Fruit fly (Drosophila melanogaster) whole organism, embryonic: Measurements from ENCODE around the gene CG15814.
A peak's percentile ranks its signal among the peaks of the same experiment; 100 is the strongest.

Experiments used
- CG10565 ChIP-seq: fragments of 200-800 bp; sonication (Bioruptor generic); optimal IDR thresholded peaks from 3 replicates; lab custom pipeline; 2016; ENCODE audit warnings: missing biosample characterization, mild to moderate bottlenecking, missing genetic modification characterization
- CG10979 ChIP-seq: fragments of 200-800 bp; sonication (Bioruptor generic); optimal IDR thresholded peaks from 2 replicates; lab custom pipeline; 2018; ENCODE audit warnings: missing biosample characterization, mild to moderate bottlenecking, missing genetic modification characterization, moderate library complexity
- CG11247 ChIP-seq: fragments of 200-800 bp; sonication (Bioruptor generic); IDR thresholded peaks from 2 replicates; pipeline ENCODE4 v1.3.6; 2022; ENCODE audit warnings: missing biosample characterization, missing genetic modification characterization
- CG12104 ChIP-seq: fragments of 200-800 bp; sonication (Bioruptor generic); optimal IDR thresholded peaks from 3 replicates; lab custom pipeline; 2016; ENCODE audit warnings: missing biosample characterization, missing genetic modification characterization
- CG12659 ChIP-seq: fragments of 200-800 bp; sonication (Bioruptor generic); optimal IDR thresholded peaks from 3 replicates; lab custom pipeline; 2017; ENCODE audit warnings: mild to moderate bottlenecking, missing biosample characterization, missing genetic modification reagents, missing genetic modification characterization
- CG13123 ChIP-seq: fragments of 200-800 bp; sonication (Bioruptor generic); optimal IDR thresholded peaks from 2 replicates; lab custom pipeline; 2016; ENCODE audit warnings: missing biosample characterization, missing genetic modification characterization
- CG15269 ChIP-seq: fragments of 200-800 bp; sonication (Bioruptor generic); optimal IDR thresholded peaks from 2 replicates; lab custom pipeline; 2018; ENCODE audit warnings: missing biosample characterization, mild to moderate bottlenecking, missing genetic modification characterization, moderate library complexity
- CG17359 ChIP-seq: fragments of 200-800 bp; sonication (Bioruptor generic); optimal IDR thresholded peaks from 3 replicates; lab custom pipeline; 2018; ENCODE audit warnings: missing biosample characterization, mild to moderate bottlenecking, missing genetic modification characterization, moderate library complexity
- CG18599 ChIP-seq: fragments of 200-800 bp; sonication (Bioruptor generic); optimal IDR thresholded peaks from 3 replicates; lab custom pipeline; 2017; ENCODE audit warnings: missing biosample characterization, missing genetic modification characterization, mild to moderate bottlenecking, moderate library complexity, missing genetic modification reagents
- CG18764 ChIP-seq: fragments of 200-800 bp; sonication (Bioruptor generic); optimal IDR thresholded peaks from 3 replicates; lab custom pipeline; 2016; ENCODE audit warnings: missing biosample characterization, missing genetic modification characterization
- CG2202 ChIP-seq: fragments of 200-800 bp; sonication (Bioruptor generic); optimal IDR thresholded peaks from 2 replicates; lab custom pipeline; 2018; ENCODE audit warnings: missing biosample characterization, mild to moderate bottlenecking, missing genetic modification characterization
- CG32532 ChIP-seq: fragments of 200-800 bp; sonication (Bioruptor generic); IDR thresholded peaks from 2 replicates; pipeline ENCODE4 v1.3.6; 2022; ENCODE audit warnings: missing biosample characterization, missing genetic modification characterization
- CG4424 ChIP-seq: fragments of 200-800 bp; sonication (Bioruptor generic); optimal IDR thresholded peaks from 3 replicates; lab custom pipeline; 2016; ENCODE audit warnings: missing biosample characterization, missing genetic modification characterization
- CG4820 ChIP-seq: fragments of 200-800 bp; sonication (Bioruptor generic); optimal IDR thresholded peaks from 3 replicates; lab custom pipeline; 2016; ENCODE audit warnings: missing biosample characterization, missing genetic modification characterization
- CG6272 ChIP-seq: fragments of 200-800 bp; sonication (Bioruptor generic); IDR thresholded peaks from 2 replicates; pipeline ENCODE4 v1.3.6; 2022; ENCODE audit warnings: missing biosample characterization, missing genetic modification characterization
- CG6654 ChIP-seq: fragments of 200-800 bp; sonication (Bioruptor generic); optimal IDR thresholded peaks from 2 replicates; lab custom pipeline; 2017; ENCODE audit warnings: missing biosample characterization, mild to moderate bottlenecking, missing genetic modification characterization
- CG8765 ChIP-seq: fragments of 200-800 bp; sonication (Bioruptor generic); IDR thresholded peaks from 2 replicates; pipeline ENCODE4 v1.3.6; 2022; ENCODE audit warnings: missing biosample characterization, missing genetic modification characterization
- CG9215 ChIP-seq: fragments of 200-800 bp; sonication (Bioruptor generic); IDR thresholded peaks from 2 replicates; pipeline ENCODE4 v1.3.6; 2022; ENCODE audit warnings: missing biosample characterization, missing genetic modification characterization
- CG9797 ChIP-seq: fragments of 200-800 bp; sonication (Bioruptor generic); optimal IDR thresholded peaks from 3 replicates; lab custom pipeline; 2018; ENCODE audit warnings: missing biosample characterization, mild to moderate bottlenecking, missing genetic modification characterization
- CHES-1-like ChIP-seq: fragments of 200-800 bp; sonication (Bioruptor generic); optimal IDR thresholded peaks from 2 replicates; lab custom pipeline; 2016; ENCODE audit warnings: missing biosample characterization, missing genetic modification characterization
- H15 ChIP-seq: fragments of 200-800 bp; sonication (Bioruptor generic); IDR thresholded peaks from 3 replicates; pipeline ENCODE4 v1.3.6; 2022; ENCODE audit warnings: missing biosample characterization, missing genetic modification characterization
- MBD-R2 ChIP-seq: fragments of 200-800 bp; sonication (Bioruptor generic); IDR thresholded peaks from 2 replicates; pipeline ENCODE4 v1.3.6; 2022; ENCODE audit warnings: missing biosample characterization, missing genetic modification characterization
- MTF-1 ChIP-seq: fragments of 200-800 bp; sonication (Bioruptor generic); optimal IDR thresholded peaks from 2 replicates; lab custom pipeline; 2018; ENCODE audit warnings: missing biosample characterization, mild to moderate bottlenecking, missing genetic modification characterization, borderline replicate concordance
- Myb ChIP-seq: fragments of 200-800 bp; sonication (Bioruptor generic); optimal IDR thresholded peaks from 2 replicates; lab custom pipeline; 2016; ENCODE audit warnings: missing biosample characterization, missing genetic modification characterization
- NFAT ChIP-seq: fragments of 200-800 bp; sonication (Bioruptor generic); IDR thresholded peaks from 2 replicates; pipeline ENCODE4 v1.3.6; 2022; ENCODE audit warnings: missing biosample characterization, missing genetic modification characterization
- PHDP ChIP-seq: fragments of 200-800 bp; sonication (Bioruptor generic); optimal IDR thresholded peaks from 3 replicates; lab custom pipeline; 2018; ENCODE audit warnings: missing biosample characterization, mild to moderate bottlenecking, missing genetic modification characterization, moderate library complexity
- Pdp1 ChIP-seq, 2 experiments: fragments of 200-800 bp; sonication (Bioruptor generic); optimal IDR thresholded peaks; 3 replicates each; lab custom pipeline; 2016; ENCODE audit warnings: missing biosample characterization in 2 of 2, missing genetic modification characterization in 2 of 2, mild to moderate bottlenecking in 1 of 2, moderate library complexity in 1 of 2
- Rfx ChIP-seq: fragments of 200-800 bp; sonication (Bioruptor generic); IDR thresholded peaks from 2 replicates; pipeline ENCODE4 v1.3.6; 2022; ENCODE audit warnings: missing biosample characterization, missing genetic modification characterization
- Sox100B ChIP-seq: fragments of 200-800 bp; sonication (Bioruptor generic); optimal IDR thresholded peaks from 3 replicates; lab custom pipeline; 2018; ENCODE audit warnings: missing biosample characterization, mild to moderate bottlenecking, missing genetic modification characterization
- disco-r ChIP-seq: fragments of 200-800 bp; sonication (Bioruptor generic); optimal IDR thresholded peaks from 2 replicates; lab custom pipeline; 2016; ENCODE audit warnings: missing biosample characterization, missing genetic modification characterization
- ftz-f1 ChIP-seq: fragments of 200-800 bp; sonication (Bioruptor generic); optimal IDR thresholded peaks from 2 replicates; lab custom pipeline; 2016; ENCODE audit warnings: missing biosample characterization, missing genetic modification characterization
- grau ChIP-seq: fragments of 200-800 bp; optimal IDR thresholded peaks from 3 replicates; lab custom pipeline; 2019; ENCODE audit warnings: missing biosample characterization, mild to moderate bottlenecking, missing genetic modification characterization, moderate library complexity
- gsb ChIP-seq: fragments of 200-800 bp; sonication (Bioruptor generic); IDR thresholded peaks from 2 replicates; pipeline ENCODE4 v1.3.6; 2022; ENCODE audit warnings: missing biosample characterization, missing genetic modification characterization
- knrl ChIP-seq: fragments of 200-800 bp; sonication (Bioruptor generic); IDR thresholded peaks from 3 replicates; pipeline ENCODE4 v1.3.6; 2022; ENCODE audit warnings: missing biosample characterization, missing genetic modification characterization; ENCODE audit not compliant: partially characterized antibody
- oc ChIP-seq: fragments of 200-800 bp; sonication (Bioruptor generic); optimal IDR thresholded peaks from 2 replicates; lab custom pipeline; 2018; ENCODE audit warnings: missing biosample characterization, mild to moderate bottlenecking, missing genetic modification characterization, moderate library complexity
- pnt ChIP-seq: fragments of 200-800 bp; sonication (Bioruptor generic); optimal IDR thresholded peaks from 3 replicates; lab custom pipeline; 2016; ENCODE audit warnings: missing biosample characterization, missing genetic modification characterization
- pzg ChIP-seq: fragments of 200-800 bp; sonication (Bioruptor generic); optimal IDR thresholded peaks from 3 replicates; lab custom pipeline; 2018; ENCODE audit warnings: missing biosample characterization, mild to moderate bottlenecking, missing genetic modification characterization, moderate library complexity
- repo ChIP-seq: fragments of 200-800 bp; sonication (Bioruptor generic); optimal IDR thresholded peaks from 2 replicates; lab custom pipeline; 2016; ENCODE audit warnings: missing biosample characterization, missing genetic modification characterization
- sima ChIP-seq: fragments of 200-800 bp; sonication (Bioruptor generic); optimal IDR thresholded peaks from 2 replicates; lab custom pipeline; 2016; ENCODE audit warnings: missing biosample characterization, missing genetic modification characterization
- sna ChIP-seq: fragments of 200-800 bp; sonication (Bioruptor generic); IDR thresholded peaks from 2 replicates; pipeline ENCODE4 v1.3.6; 2022; ENCODE audit warnings: missing biosample characterization, missing genetic modification characterization; ENCODE audit not compliant: partially characterized antibody
- tap ChIP-seq: fragments of 200-800 bp; optimal IDR thresholded peaks from 3 replicates; lab custom pipeline; 2019; ENCODE audit warnings: missing biosample characterization, mild to moderate bottlenecking, missing genetic modification characterization, moderate library complexity
- tna ChIP-seq: fragments of 200-800 bp; sonication (Bioruptor generic); IDR thresholded peaks from 2 replicates; pipeline ENCODE4 v1.3.6; 2022; ENCODE audit warnings: missing biosample characterization, missing genetic modification characterization; ENCODE audit not compliant: partially characterized antibody
- trem ChIP-seq: fragments of 200-800 bp; optimal IDR thresholded peaks from 3 replicates; lab custom pipeline; 2019; ENCODE audit warnings: missing biosample characterization, mild to moderate bottlenecking, missing genetic modification characterization, moderate library complexity
- unc-4 ChIP-seq: fragments of 200-800 bp; sonication (Bioruptor generic); IDR thresholded peaks from 2 replicates; pipeline ENCODE4 v1.3.6; 2022; ENCODE audit warnings: missing biosample characterization, missing genetic modification characterization; ENCODE audit not compliant: partially characterized antibody
- vnd ChIP-seq: fragments of 200-800 bp; sonication (Bioruptor generic); IDR thresholded peaks from 3 replicates; pipeline ENCODE4 v1.3.6; 2022; ENCODE audit warnings: missing biosample characterization, missing genetic modification characterization; ENCODE audit not compliant: partially characterized antibody
- wdn ChIP-seq: fragments of 200-800 bp; sonication (Bioruptor generic); IDR thresholded peaks from 2 replicates; pipeline ENCODE4 v1.3.6; 2022; ENCODE audit warnings: missing biosample characterization, missing genetic modification characterization
- zfh1 ChIP-seq: fragments of 200-800 bp; sonication (Bioruptor generic); IDR thresholded peaks from 3 replicates; pipeline ENCODE4 v1.3.6; 2022; ENCODE audit warnings: missing biosample characterization, missing genetic modification characterization
- zfh2 ChIP-seq: fragments of 200-800 bp; sonication (Bioruptor generic); optimal IDR thresholded peaks from 2 replicates; lab custom pipeline; 2016; ENCODE audit warnings: missing biosample characterization, missing genetic modification characterization

Gene CG15814

DNA sequence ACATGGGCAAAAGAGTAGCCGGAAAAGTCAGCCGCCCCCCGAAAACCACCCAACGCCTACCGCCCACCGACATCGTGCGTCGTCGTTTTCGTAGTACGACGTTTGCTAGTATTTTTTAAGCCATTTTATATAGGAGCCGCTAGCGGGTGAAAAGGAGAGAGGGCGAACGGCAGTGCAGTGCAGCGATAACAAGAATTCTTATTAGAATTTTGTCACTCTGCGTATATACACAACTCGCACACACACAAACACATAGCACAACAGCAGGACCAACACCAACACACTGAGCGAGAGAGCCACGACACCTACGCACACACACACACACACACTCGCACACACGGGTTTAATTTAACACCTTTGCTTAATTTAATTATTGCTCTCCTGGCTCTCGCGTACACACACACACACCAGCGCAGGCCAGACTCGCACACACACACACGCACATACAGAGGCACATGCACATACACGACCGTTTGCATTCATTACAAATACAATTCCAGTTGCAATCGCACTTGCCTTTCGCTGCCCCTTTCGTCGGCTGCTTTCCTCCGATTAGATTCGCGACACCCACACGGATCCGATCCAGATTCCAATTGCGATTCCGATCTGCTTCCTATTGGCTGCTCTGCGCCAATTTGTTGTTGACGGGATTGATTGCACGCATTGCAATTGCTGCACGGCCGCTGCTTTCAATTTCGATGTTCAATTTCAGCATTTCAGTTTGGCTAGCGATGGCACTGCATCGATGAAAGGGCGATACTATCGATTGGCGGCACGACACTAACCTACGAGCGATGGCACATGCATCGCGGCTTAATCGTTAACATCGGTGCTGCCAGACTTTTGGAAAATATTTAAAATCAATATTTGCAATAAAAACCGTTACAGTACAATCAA, 23.1 kb downstream of the CG15814 start, which contains the start of gene Socs16D (continued):
- TF ChIP-seq CG32532 (GFP tag; lab: Robert Waterston, UW), result peak; percentile 45; the same call in 1 of the 2 replicates
- no peak for TF ChIP-seq CG17359
- peak; percentile 51 for TF ChIP-seq zfh2
- TF ChIP-seq CG15269 (tag; lab: Kevin White, UChicago), result no peak
- TF ChIP-seq H15 (GFP tag; lab: Robert Waterston, UW), result no peak
- no peak for TF ChIP-seq ftz-f1 (GFP tag; lab: Kevin White, UChicago)
- peak; percentile 51 for TF ChIP-seq MBD-R2
- TF ChIP-seq Rfx (GFP tag; lab: Robert Waterston, UW), result peak; percentile 75
- TF ChIP-seq gsb (GFP tag; lab: Robert Waterston, UW), result no peak
- peak; percentile 74 for TF ChIP-seq CG6272
- peak; percentile 31 for TF ChIP-seq MTF-1 (GFP tag; lab: Kevin White, UChicago)
- peak; percentile 47 for TF ChIP-seq CHES-1-like
- TF ChIP-seq CG6654 (GFP tag; lab: Kevin White, UChicago), result no peak
- TF ChIP-seq tna, result peak; percentile 94
- no peak for TF ChIP-seq CG10979 (tag; lab: Kevin White, UChicago)
- TF ChIP-seq CG4820 (GFP tag; lab: Kevin White, UChicago), result no peak
- TF ChIP-seq CG2202 (tag; lab: Kevin White, UChicago), result no peak
- TF ChIP-seq CG4424 (GFP tag; lab: Kevin White, UChicago), result no peak
- TF ChIP-seq repo, result no peak
- peak; percentile 53 for TF ChIP-seq oc (tag; lab: Kevin White, UChicago)
- TF ChIP-seq CG18764, result no peak
- peak; percentile 17 for TF ChIP-seq PHDP (tag; lab: Kevin White, UChicago)
- TF ChIP-seq wdn (GFP tag; lab: Robert Waterston, UW), result no peak
- TF ChIP-seq trem (tag; lab: Kevin White, UChicago), result peak; percentile 78
- TF ChIP-seq pzg (GFP tag; lab: Kevin White, UChicago), result peak; percentile 94
- peak; percentile 12 for TF ChIP-seq pnt
- TF ChIP-seq CG13123 (GFP tag; lab: Kevin White, UChicago), result no peak
- peak; percentile 99 for TF ChIP-seq Myb (GFP tag; lab: Kevin White, UChicago)
- peak; percentile 95 for TF ChIP-seq sna (GFP tag; lab: Robert Waterston, UW)
- peak; percentile 17 to 61 for TF ChIP-seq Pdp1 (GFP tag; optimal IDR thresholded peaks at IDR 0.05; lab: Kevin White, UChicago)
- peak; percentile 32 for TF ChIP-seq grau
- peak; percentile 7 for TF ChIP-seq tap (tag; lab: Kevin White, UChicago)
- no peak for TF ChIP-seq CG9215
- TF ChIP-seq CG11247 (GFP tag; lab: Robert Waterston, UW), result no peak
- TF ChIP-seq CG8765 (GFP tag; lab: Robert Waterston, UW), result 0 out of 2 replicates have a peak, but pooled peaks have one; percentile 21
- TF ChIP-seq zfh1 (GFP tag; lab: Robert Waterston, UW), result peak; percentile 15; the same call in 1 of the 3 replicates
- peak; percentile 97 for TF ChIP-seq unc-4 (GFP tag; lab: Robert Waterston, UW)
- no peak for TF ChIP-seq CG10565 (GFP tag; lab: Kevin White, UChicago)
- peak; percentile 97 for TF ChIP-seq knrl (GFP tag; lab: Robert Waterston, UW)
- peak; percentile 43 for TF ChIP-seq CG9797
- TF ChIP-seq CG12659 (GFP tag; lab: Kevin White, UChicago), result peak; percentile 77
- TF ChIP-seq disco-r (GFP tag; lab: Kevin White, UChicago), result no peak
- no peak for TF ChIP-seq CG12104 (GFP tag; lab: Kevin White, UChicago)
- TF ChIP-seq vnd (GFP tag; lab: Robert Waterston, UW), result peak; percentile 94
- TF ChIP-seq sima, result no peak
- TF ChIP-seq NFAT (GFP tag; lab: Robert Waterston, UW), result peak; percentile 38; the same call in 1 of the 2 replicates
- TF ChIP-seq CG18599 (GFP tag; lab: Kevin White, UChicago), result peak; percentile 30
- TF ChIP-seq Sox100B (GFP tag; lab: Kevin White, UChicago), result no peak
